Fruit fly (Drosophila melanogaster) whole organism, embryonic: Measurements from ENCODE around the gene brn.

ENCODE experiments used
- Atf6 ChIP-seq: fragments of 200-800 bp; sonication (Bioruptor generic); IDR thresholded peaks from 2 replicates; pipeline ENCODE4 v1.3.6; 2022; ENCODE audit warnings: missing biosample characterization, missing genetic modification characterization
- CG10565 ChIP-seq: fragments of 200-800 bp; sonication (Bioruptor generic); optimal IDR thresholded peaks from 3 replicates; lab custom pipeline; 2016; ENCODE audit warnings: missing biosample characterization, mild to moderate bottlenecking, missing genetic modification characterization
- CG12236 ChIP-seq: fragments of 200-800 bp; sonication (Bioruptor generic); optimal IDR thresholded peaks from 2 replicates; lab custom pipeline; 2016; ENCODE audit warnings: missing biosample characterization, missing genetic modification characterization
- CG13894 ChIP-seq: fragments of 200-800 bp; sonication (Bioruptor generic); optimal IDR thresholded peaks from 3 replicates; lab custom pipeline; 2018; ENCODE audit warnings: missing biosample characterization, mild to moderate bottlenecking, missing genetic modification characterization, moderate library complexity
- CG14014 ChIP-seq: fragments of 200-800 bp; sonication (Bioruptor generic); IDR thresholded peaks from 2 replicates; pipeline ENCODE4 v1.3.6; 2022; ENCODE audit warnings: missing biosample characterization, missing genetic modification characterization
- CG14441 ChIP-seq: fragments of 200-800 bp; sonication (Bioruptor generic); IDR thresholded peaks from 2 replicates; pipeline ENCODE4 v1.3.6; 2022; ENCODE audit warnings: missing biosample characterization, missing genetic modification characterization
- CG15269 ChIP-seq: fragments of 200-800 bp; sonication (Bioruptor generic); optimal IDR thresholded peaks from 2 replicates; lab custom pipeline; 2018; ENCODE audit warnings: missing biosample characterization, mild to moderate bottlenecking, missing genetic modification characterization, moderate library complexity
- CG1792 ChIP-seq: fragments of 200-800 bp; sonication (Bioruptor generic); optimal IDR thresholded peaks from 2 replicates; lab custom pipeline; 2016; ENCODE audit warnings: missing biosample characterization, missing genetic modification characterization
- CG2129 ChIP-seq: fragments of 200-800 bp; sonication (Bioruptor generic); IDR thresholded peaks from 2 replicates; pipeline ENCODE4 v1.3.6; 2022; ENCODE audit warnings: missing biosample characterization, missing genetic modification characterization; ENCODE audit not compliant: partially characterized antibody
- CG30020 ChIP-seq: fragments of 200-800 bp; optimal IDR thresholded peaks from 2 replicates; lab custom pipeline; 2019; ENCODE audit warnings: missing biosample characterization, mild to moderate bottlenecking, missing genetic modification characterization, moderate library complexity
- CG31224 ChIP-seq: fragments of 200-800 bp; sonication (Bioruptor generic); IDR thresholded peaks from 2 replicates; pipeline ENCODE4 v1.3.6; 2022; ENCODE audit warnings: missing biosample characterization, missing genetic modification characterization
- CG32767 ChIP-seq: fragments of 200-800 bp; sonication (Bioruptor generic); IDR thresholded peaks from 2 replicates; pipeline ENCODE4 v1.3.6; 2022; ENCODE audit warnings: missing biosample characterization, missing genetic modification characterization
- CG33213 ChIP-seq: fragments of 200-800 bp; sonication (Bioruptor generic); optimal IDR thresholded peaks from 3 replicates; lab custom pipeline; 2016; ENCODE audit warnings: missing biosample characterization, missing genetic modification characterization
- CG34376 ChIP-seq: fragments of 200-800 bp; sonication (Bioruptor generic); optimal IDR thresholded peaks from 2 replicates; lab custom pipeline; 2018; ENCODE audit warnings: missing biosample characterization, mild to moderate bottlenecking, missing genetic modification characterization
- CG3995 ChIP-seq: fragments of 200-800 bp; sonication (Bioruptor generic); optimal IDR thresholded peaks from 3 replicates; lab custom pipeline; 2016; ENCODE audit warnings: missing biosample characterization, missing genetic modification characterization
- CG42726 ChIP-seq: fragments of 200-800 bp; sonication (Bioruptor generic); IDR thresholded peaks from 2 replicates; pipeline ENCODE4 v1.3.6; 2022; ENCODE audit warnings: missing biosample characterization, missing genetic modification characterization; ENCODE audit not compliant: partially characterized antibody
- CG4328 ChIP-seq: fragments of 200-800 bp; sonication (Bioruptor generic); optimal IDR thresholded peaks from 3 replicates; lab custom pipeline; 2017; ENCODE audit warnings: missing biosample characterization, missing genetic modification reagents, missing genetic modification characterization
- CG7357 ChIP-seq: fragments of 200-800 bp; sonication (Bioruptor generic); IDR thresholded peaks from 3 replicates; pipeline ENCODE4 v1.3.6; 2022; ENCODE audit warnings: missing biosample characterization, missing genetic modification characterization
- CG9797 ChIP-seq: fragments of 200-800 bp; sonication (Bioruptor generic); optimal IDR thresholded peaks from 3 replicates; lab custom pipeline; 2018; ENCODE audit warnings: missing biosample characterization, mild to moderate bottlenecking, missing genetic modification characterization
- Dip2 ChIP-seq: fragments of 200-800 bp; sonication (Bioruptor generic); IDR thresholded peaks from 2 replicates; pipeline ENCODE4 v1.3.6; 2022; ENCODE audit warnings: missing biosample characterization, missing genetic modification characterization
- Hsf ChIP-seq: fragments of 200-800 bp; sonication (Bioruptor generic); optimal IDR thresholded peaks from 3 replicates; lab custom pipeline; 2016; ENCODE audit warnings: missing biosample characterization, missing genetic modification characterization
- Lhr ChIP-seq: fragments of 200-800 bp; sonication (Bioruptor generic); optimal IDR thresholded peaks from 3 replicates; lab custom pipeline; 2017; ENCODE audit warnings: mild to moderate bottlenecking, missing biosample characterization, missing genetic modification reagents, missing genetic modification characterization
- Meics ChIP-seq: fragments of 200-800 bp; sonication (Bioruptor generic); optimal IDR thresholded peaks from 2 replicates; lab custom pipeline; 2017; ENCODE audit warnings: missing biosample characterization, mild to moderate bottlenecking, missing genetic modification characterization
- Optix ChIP-seq: fragments of 200-800 bp; sonication (Bioruptor generic); IDR thresholded peaks from 3 replicates; pipeline ENCODE4 v1.3.6; 2022; ENCODE audit warnings: missing biosample characterization, missing genetic modification characterization
- Scr ChIP-seq: fragments of 200-800 bp; sonication (Bioruptor generic); IDR thresholded peaks from 2 replicates; pipeline ENCODE4 v1.3.6; 2022; ENCODE audit warnings: missing biosample characterization, missing genetic modification characterization; ENCODE audit not compliant: partially characterized antibody
- Stat92E ChIP-seq, 3 experiments: fragments of >200 bp in 2 of 3; fragments of 200-800 bp in 1 of 3; sonication (Bioruptor generic) in 1 of 3; optimal IDR thresholded peaks; 2 replicates each; lab custom pipeline; 2017 to 2019; ENCODE audit warnings: missing biosample characterization in 3 of 3, missing genetic modification characterization in 3 of 3, mild to moderate bottlenecking in 1 of 3, moderate library complexity in 1 of 3
- Xrp1 ChIP-seq: fragments of 200-800 bp; sonication (Bioruptor generic); IDR thresholded peaks from 2 replicates; pipeline ENCODE4 v1.3.6; 2022; ENCODE audit warnings: missing biosample characterization, missing genetic modification characterization
- ab ChIP-seq: fragments of 200-800 bp; sonication (Bioruptor generic); optimal IDR thresholded peaks from 2 replicates; lab custom pipeline; 2016; ENCODE audit warnings: missing biosample characterization, missing genetic modification characterization
- ac ChIP-seq: fragments of 200-800 bp; sonication (Bioruptor generic); optimal IDR thresholded peaks from 3 replicates; lab custom pipeline; 2017; ENCODE audit warnings: missing biosample characterization, mild to moderate bottlenecking, missing genetic modification characterization
- al ChIP-seq: fragments of 200-800 bp; sonication (Bioruptor generic); IDR thresholded peaks from 2 replicates; pipeline ENCODE4 v1.3.6; 2022; ENCODE audit warnings: missing biosample characterization, missing genetic modification characterization
- ap ChIP-seq: fragments of 200-800 bp; sonication (Bioruptor generic); IDR thresholded peaks from 2 replicates; pipeline ENCODE4 v1.3.6; 2022; ENCODE audit warnings: missing biosample characterization, missing genetic modification characterization
- ase ChIP-seq: fragments of 200-800 bp; sonication (Bioruptor generic); IDR thresholded peaks from 3 replicates; pipeline ENCODE4 v1.3.6; 2022; ENCODE audit warnings: missing biosample characterization, missing genetic modification characterization
- btn ChIP-seq: fragments of 200-800 bp; sonication (Bioruptor generic); optimal IDR thresholded peaks from 2 replicates; lab custom pipeline; 2016; ENCODE audit warnings: missing biosample characterization, missing genetic modification characterization
- chif ChIP-seq, 2 experiments: fragments of 200-800 bp; sonication (Bioruptor generic); optimal IDR thresholded peaks; 3 replicates each; lab custom pipeline; 2016; ENCODE audit warnings: missing biosample characterization in 2 of 2, missing genetic modification characterization in 2 of 2
- chinmo ChIP-seq: fragments of 200-800 bp; sonication (Bioruptor generic); IDR thresholded peaks from 4 replicates; pipeline ENCODE4 v1.3.6; 2022; ENCODE audit warnings: missing biosample characterization, missing genetic modification characterization; ENCODE audit not compliant: partially characterized antibody
- croc ChIP-seq: fragments of 200-800 bp; sonication (Bioruptor generic); conservative IDR thresholded peaks from 3 replicates; pipeline ENCODE4 v1.3.6; 2022; ENCODE audit warnings: missing biosample characterization, missing genetic modification characterization
- crol ChIP-seq: fragments of 200-800 bp; sonication (Bioruptor generic); IDR thresholded peaks from 2 replicates; pipeline ENCODE4 v1.3.6; 2022; ENCODE audit warnings: missing biosample characterization, missing genetic modification characterization
- dati ChIP-seq: fragments of 200-800 bp; sonication (Bioruptor generic); IDR thresholded peaks from 2 replicates; pipeline ENCODE4 v1.3.6; 2022; ENCODE audit warnings: missing biosample characterization, missing genetic modification characterization
- dimm ChIP-seq: fragments of 200-800 bp; sonication (Bioruptor generic); IDR thresholded peaks from 2 replicates; pipeline ENCODE4 v1.3.6; 2022; ENCODE audit warnings: missing biosample characterization, missing genetic modification characterization
- exex ChIP-seq: fragments of 200-800 bp; sonication (Bioruptor generic); optimal IDR thresholded peaks from 4 replicates; lab custom pipeline; 2018; ENCODE audit warnings: missing biosample characterization, mild to moderate bottlenecking, missing genetic modification characterization, moderate library complexity
- gfzf ChIP-seq: fragments of 200-800 bp; sonication (Bioruptor generic); optimal IDR thresholded peaks from 2 replicates; lab custom pipeline; 2016; ENCODE audit warnings: missing biosample characterization, mild to moderate bottlenecking, missing genetic modification characterization, moderate library complexity
- hkb ChIP-seq, 2 experiments: fragments of 200-800 bp in 1 of 2; fragments of >200 bp in 1 of 2; sonication (Bioruptor generic) in 1 of 2; IDR thresholded peaks in 1 of 2; optimal IDR thresholded peaks in 1 of 2; 2 replicates each; pipeline versions ENCODE4 v1.3.6 to Lab custom; 2017 to 2022; ENCODE audit warnings: missing biosample characterization in 1 of 2, missing genetic modification characterization in 1 of 2
- hth ChIP-seq: fragments of >200 bp; optimal IDR thresholded peaks from 2 replicates; lab custom pipeline; 2017; ENCODE audit warnings: inconsistent platforms
- insv ChIP-seq, 2 experiments: fragments of 200-800 bp; sonication (Bioruptor generic); optimal IDR thresholded peaks; 3 replicates each; lab custom pipeline; 2016 to 2018; ENCODE audit warnings: missing biosample characterization in 2 of 2, missing genetic modification characterization in 2 of 2
- klu ChIP-seq: fragments of 200-800 bp; sonication (Bioruptor generic); IDR thresholded peaks from 2 replicates; pipeline ENCODE4 v1.3.6; 2022; ENCODE audit warnings: missing biosample characterization, missing genetic modification characterization
- onecut ChIP-seq: fragments of 200-800 bp; sonication (Bioruptor generic); IDR thresholded peaks from 2 replicates; pipeline ENCODE4 v1.3.6; 2022; ENCODE audit warnings: missing biosample characterization, missing genetic modification characterization
- run ChIP-seq: fragments of 200-800 bp; sonication (Bioruptor generic); optimal IDR thresholded peaks from 3 replicates; lab custom pipeline; 2018; ENCODE audit warnings: missing biosample characterization, mild to moderate bottlenecking, missing genetic modification characterization
- sd ChIP-seq: fragments of 200-800 bp; sonication (Bioruptor generic); optimal IDR thresholded peaks from 3 replicates; lab custom pipeline; 2018; ENCODE audit warnings: missing biosample characterization, mild to moderate bottlenecking, missing genetic modification characterization, moderate library complexity
- sens ChIP-seq: fragments of 200-800 bp; sonication (Bioruptor generic); peaks from one replicate; lab custom pipeline; 2016; ENCODE audit warnings: missing biosample characterization, missing genetic modification characterization
- sob ChIP-seq: fragments of 200-800 bp; sonication (Bioruptor generic); IDR thresholded peaks from 2 replicates; pipeline ENCODE4 v1.3.6; 2022; ENCODE audit warnings: missing biosample characterization, missing genetic modification characterization
- trem ChIP-seq: fragments of 200-800 bp; optimal IDR thresholded peaks from 3 replicates; lab custom pipeline; 2019; ENCODE audit warnings: missing biosample characterization, mild to moderate bottlenecking, missing genetic modification characterization, moderate library complexity
- yki ChIP-seq: fragments of >200 bp; optimal IDR thresholded peaks from 3 replicates; lab custom pipeline; 2018

brn gene

DNA sequence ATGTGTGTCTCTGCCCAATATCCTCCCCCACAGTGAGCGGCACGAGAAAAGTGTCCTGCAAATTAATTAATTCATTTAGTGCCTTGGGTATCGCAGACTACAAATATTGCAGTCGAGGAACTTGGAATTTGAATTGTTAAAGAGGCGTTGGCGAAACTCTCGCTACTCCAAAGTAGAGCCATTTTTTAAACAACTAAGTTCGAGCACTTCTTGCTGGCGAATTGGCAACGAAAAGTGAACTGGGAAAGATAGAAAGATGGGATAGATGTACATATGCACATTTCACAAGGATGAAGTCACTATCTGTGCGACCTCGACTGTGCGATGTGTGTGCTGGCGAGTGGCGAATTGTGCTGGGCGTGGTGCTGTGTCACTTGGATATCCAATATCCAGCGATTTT lies 2.6 kb downstream of the brn start (continued):
- no peak for TF ChIP-seq CG4328 (GFP tag; lab: Kevin White, UChicago)
- no peak for TF ChIP-seq ab
- peak; percentile 29 for TF ChIP-seq Hsf
- no peak for TF ChIP-seq Lhr
- no peak; the same call in 1 of the 2 replicates for TF ChIP-seq CG14441
- no peak for TF ChIP-seq CG42726
- no peak for TF ChIP-seq ac (GFP tag; lab: Kevin White, UChicago)
- peak; percentile 89 for TF ChIP-seq sens
- no peak for TF ChIP-seq exex
- no peak for TF ChIP-seq CG1792
- TF ChIP-seq CG12236 (GFP tag; lab: Kevin White, UChicago) = no peak
- TF ChIP-seq CG30020 (tag; lab: Kevin White, UChicago) = no peak
- TF ChIP-seq CG9797 = no peak
- TF ChIP-seq onecut = no peak
- no peak for TF ChIP-seq btn (GFP tag; lab: Kevin White, UChicago)
- TF ChIP-seq Stat92E (GFP tag; optimal IDR thresholded peaks at IDR 0.05; lab: Kevin White, UChicago) = no peak
- no peak for TF ChIP-seq gfzf (GFP tag; lab: Kevin White, UChicago)
- TF ChIP-seq Meics (GFP tag; lab: Kevin White, UChicago) = no peak
- peak; percentile 30 for TF ChIP-seq CG15269 (tag; lab: Kevin White, UChicago)
- peak in 1 of 2 experiments; percentile 33 for TF ChIP-seq chif (GFP tag; optimal IDR thresholded peaks at IDR 0.05; lab: Kevin White, UChicago)
- TF ChIP-seq croc (GFP tag; lab: Robert Waterston, UW) = peak; percentile 30; the same call in 2 of the 3 replicates
- TF ChIP-seq dati (GFP tag; lab: Robert Waterston, UW) = no peak
- no peak for TF ChIP-seq CG32767 (GFP tag; lab: Robert Waterston, UW)
- no peak for TF ChIP-seq dimm (GFP tag; lab: Robert Waterston, UW)
- TF ChIP-seq ase = no peak
- no peak for TF ChIP-seq klu (GFP tag; lab: Robert Waterston, UW)
- TF ChIP-seq chinmo = no peak
- no peak for TF ChIP-seq sd
- no peak for TF ChIP-seq CG14014
- TF ChIP-seq hkb (optimal IDR thresholded peaks at IDR 0.05; lab: Kevin White, UChicago) = no peak
- peak; percentile 36; the same call in 1 of the 2 replicates for TF ChIP-seq hkb (GFP tag; IDR thresholded peaks at IDR 0.05; lab: Robert Waterston, UW)
- TF ChIP-seq CG2129 (GFP tag; lab: Robert Waterston, UW) = no peak
- no peak for TF ChIP-seq CG33213
- TF ChIP-seq CG13894 (tag; lab: Kevin White, UChicago) = no peak
- TF ChIP-seq CG34376 (GFP tag; lab: Kevin White, UChicago) = no peak
- TF ChIP-seq crol (GFP tag; lab: Robert Waterston, UW) = no peak
- no peak for TF ChIP-seq CG3995
- no peak for TF ChIP-seq al
- TF ChIP-seq Dip2 (GFP tag; lab: Robert Waterston, UW) = no peak
- TF ChIP-seq trem (tag; lab: Kevin White, UChicago) = peak; percentile 3
- no peak for TF ChIP-seq insv (GFP tag; optimal IDR thresholded peaks at IDR 0.05; lab: Kevin White, UChicago)
- TF ChIP-seq CG31224 (GFP tag; lab: Robert Waterston, UW) = no peak
- TF ChIP-seq CG10565 (GFP tag; lab: Kevin White, UChicago) = no peak
- no peak for TF ChIP-seq hth (lab: Kevin White, UChicago)
- no peak for TF ChIP-seq run (tag; lab: Kevin White, UChicago)
- no peak for TF ChIP-seq ap
- TF ChIP-seq Scr (GFP tag; lab: Robert Waterston, UW) = no peak
- TF ChIP-seq yki (lab: Kevin White, UChicago) = no peak
- no peak for TF ChIP-seq Optix (GFP tag; lab: Robert Waterston, UW)
- TF ChIP-seq Atf6 (GFP tag; lab: Robert Waterston, UW) = no peak
- TF ChIP-seq CG7357 (GFP tag; lab: Robert Waterston, UW) = 0 out of 3 replicates have a peak, but pooled peaks have one; percentile 19
- TF ChIP-seq sob (GFP tag; lab: Robert Waterston, UW) = 0 out of 2 replicates have a peak, but pooled peaks have one; percentile 28
- peak; percentile 37; the same call in 1 of the 2 replicates for TF ChIP-seq Xrp1 (GFP tag; lab: Robert Waterston, UW)
